Fruit fly (Drosophila melanogaster) whole organism, embryonic: Measurements from ENCODE around the gene Ccn.

Experiments
- CG14965 ChIP-seq: fragments of 200-800 bp; sonication (Bioruptor generic); optimal IDR thresholded peaks from 2 replicates; lab custom pipeline; 2016; ENCODE audit warnings: missing biosample characterization, missing genetic modification characterization, borderline replicate concordance
- Fer3 ChIP-seq: fragments of 200-800 bp; sonication (Bioruptor generic); optimal IDR thresholded peaks from 2 replicates; lab custom pipeline; 2018; ENCODE audit warnings: missing biosample characterization, mild to moderate bottlenecking, missing genetic modification characterization, moderate library complexity
- al ChIP-seq: fragments of 200-800 bp; sonication (Bioruptor generic); IDR thresholded peaks from 2 replicates; pipeline ENCODE4 v1.3.6; 2022; ENCODE audit warnings: missing biosample characterization, missing genetic modification characterization

DNA sequence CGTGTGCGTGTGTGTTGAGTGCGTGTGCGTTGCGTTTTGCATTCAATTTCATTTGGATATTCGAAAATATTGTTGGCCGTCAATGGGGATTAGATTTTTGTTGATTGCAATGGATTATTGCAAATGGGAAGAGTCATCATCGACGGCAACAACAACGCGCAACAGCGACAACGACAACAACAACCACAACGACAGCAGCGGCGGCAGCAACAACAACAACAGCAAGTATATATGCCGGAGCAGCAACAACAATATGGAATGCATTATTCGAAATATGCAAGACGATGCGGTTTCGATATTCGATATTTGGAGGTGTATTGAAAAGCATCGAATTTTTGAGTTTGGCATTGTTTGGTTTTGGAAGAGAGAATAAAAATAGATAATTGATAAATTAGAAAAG, 47.8 kb upstream of the Ccn start:
- TF ChIP-seq Fer3 (no peak), al (GFP tag; lab: Robert Waterston, UW) (no peak), CG14965 (GFP tag; lab: Kevin White, UChicago) (no peak)
